Worm (Caenorhabditis elegans): ENCODE data around the gene ilys-3.
A peak's percentile ranks its signal among the peaks of the same experiment; 100 is the strongest.

The ilys-3 gene

ce11 chrIV:2464156-2464555 is at the start of gene ilys-3:
Gene ilys-3, plus strand, starts transcription at chrIV:2464456.
- no peak for TF ChIP-seq ceh-32 (tag; optimal IDR thresholded peaks at IDR 0.05; ENCODE audit: poor library complexity)
- TF ChIP-seq rbr-2 (tag; optimal IDR thresholded peaks at IDR 0.05): no peak
- TF ChIP-seq tag-97 (GFP tag; IDR thresholded peaks at IDR 0.05): no peak
- no peak for TF ChIP-seq nhr-42 (GFP tag; IDR thresholded peaks at IDR 0.05)
- no peak for TF ChIP-seq F10B5.3 (tag; optimal IDR thresholded peaks at IDR 0.05)
- no peak for TF ChIP-seq nhr-111 (GFP tag; optimal IDR thresholded peaks at IDR 0.05)
- no peak for TF ChIP-seq zip-11 (GFP tag; IDR thresholded peaks at IDR 0.05)
- no peak for TF ChIP-seq set-16 (GFP tag; IDR thresholded peaks at IDR 0.05)
- TF ChIP-seq mes-2 (tag; optimal IDR thresholded peaks at IDR 0.05; ENCODE audit: poor library complexity, severe bottlenecking): no peak
- no peak for TF ChIP-seq fos-1 (tag; optimal IDR thresholded peaks at IDR 0.05)
- TF ChIP-seq mdl-1 (tag; optimal IDR thresholded peaks at IDR 0.05): no peak
- no peak for TF ChIP-seq lin-13 (GFP tag; optimal IDR thresholded peaks at IDR 0.05)
- no peak for TF ChIP-seq hlh-30 (tag; optimal IDR thresholded peaks at IDR 0.05; ENCODE audit: insufficient read depth)
- no peak for TF ChIP-seq F37D6.2 (tag; optimal IDR thresholded peaks at IDR 0.05)
- no peak for TF ChIP-seq hif-1 (tag; optimal IDR thresholded peaks at IDR 0.05)
- no peak for TF ChIP-seq lin-38 (GFP tag; IDR thresholded peaks at IDR 0.05)
- TF ChIP-seq daf-12 (tag; optimal IDR thresholded peaks at IDR 0.05): no peak
- TF ChIP-seq nhr-28 (tag; optimal IDR thresholded peaks at IDR 0.05): no peak

DNA sequence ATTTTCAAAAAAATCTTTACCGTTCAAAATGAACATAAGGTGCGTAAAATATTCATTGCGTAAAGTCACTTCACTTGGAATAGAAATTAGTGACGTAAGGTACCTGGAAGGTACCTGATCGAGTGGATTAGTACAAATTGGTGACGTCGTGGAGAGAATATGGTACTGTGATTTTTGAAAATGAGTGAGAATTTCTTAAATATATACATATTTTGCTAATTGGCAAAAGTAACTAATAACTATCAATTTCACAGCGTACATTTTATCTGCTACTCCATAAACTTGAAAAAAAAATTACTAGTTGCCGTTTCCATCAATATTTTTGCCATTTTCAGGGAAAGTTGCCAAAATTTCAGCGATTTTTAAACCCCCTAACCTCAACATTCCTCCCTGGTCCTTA is 47.5 kb upstream of the ilys-3 start:
- TF ChIP-seq aha-1 (tag) (peak; percentile 76), nhr-28 (tag; optimal IDR thresholded peaks at IDR 0.05) (no peak), unc-62 (GFP tag; optimal IDR thresholded peaks at IDR 0.05 in 1 of 2) (peak in 1 of 2 experiments; percentile 43), unc-62 (tag; optimal IDR thresholded peaks at IDR 0.05) (no peak)

- TF ChIP-seq set-16 (GFP tag; IDR thresholded peaks at IDR 0.05) (no peak), Y48G9A.11 (GFP tag; IDR thresholded peaks at IDR 0.05) (no peak), ceh-20 (GFP tag; IDR thresholded peaks at IDR 0.05) (no peak), hlh-11 (tag; optimal IDR thresholded peaks at IDR 0.05) (no peak), attf-4 (tag; optimal IDR thresholded peaks at IDR 0.05) (no peak), fos-1 (tag; optimal IDR thresholded peaks at IDR 0.05) (no peak), zip-11 (GFP tag; IDR thresholded peaks at IDR 0.05) (no peak)
Observed at ce11 chrIV:2432693-2433092, 31.6 kb upstream of the ilys-3 start, which contains the start of gene C45G7.4. Gene C45G7.4, plus strand, starts transcription at chrIV:2432993.

DNA sequence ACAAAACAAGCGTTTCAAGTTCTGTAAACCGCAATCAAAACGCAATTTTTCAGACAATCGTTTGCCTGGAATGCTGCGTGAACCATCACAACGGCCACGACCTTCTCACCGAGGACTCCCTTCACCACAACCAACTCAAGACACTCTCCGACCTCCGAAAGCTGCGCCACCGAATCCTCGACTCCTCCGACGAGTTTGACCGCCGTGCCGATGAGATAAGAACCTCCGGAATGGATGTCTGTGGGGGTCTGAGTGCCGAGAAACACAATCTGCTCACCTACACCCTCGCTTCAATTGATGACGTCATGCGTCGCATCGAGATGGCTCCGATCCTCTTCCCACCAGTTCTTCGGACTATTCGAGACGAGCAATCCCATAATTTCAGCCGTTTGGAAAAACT is 29.9 kb upstream of the ilys-3 start:
- TF ChIP-seq hlh-11 (tag; optimal IDR thresholded peaks at IDR 0.05) (no peak), nhr-237 (tag; optimal IDR thresholded peaks at IDR 0.05) (no peak), set-16 (GFP tag; IDR thresholded peaks at IDR 0.05) (peak; percentile 68)

DNA sequence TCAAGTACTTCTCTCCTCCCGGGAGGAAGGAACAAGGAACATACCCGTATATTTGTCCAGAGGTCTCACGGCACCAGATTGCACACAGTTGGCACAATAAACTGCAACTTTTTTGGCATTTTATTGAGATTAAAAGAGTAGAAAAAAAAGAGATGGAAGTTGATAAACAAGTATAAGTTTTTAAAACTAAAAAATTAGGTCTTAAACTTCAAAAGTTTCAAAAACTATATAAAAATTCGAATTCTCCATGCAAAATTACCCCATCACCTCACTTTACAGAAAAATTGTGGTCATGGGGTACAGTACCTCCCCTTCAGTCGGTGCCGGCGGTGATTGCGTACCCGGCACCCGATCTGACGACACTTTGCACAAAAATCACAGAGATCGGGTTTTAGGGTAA is 13.0 kb upstream of the ilys-3 start, which contains the start of gene C45G7.13:
TSS of gene C45G7.13 (minus strand) at position 101 of the 400 bp plus-strand sequence.
- TF ChIP-seq lin-39 (tag; optimal IDR thresholded peaks at IDR 0.05) (no peak), ceh-20 (GFP tag; IDR thresholded peaks at IDR 0.05) (no peak), daf-12 (tag; optimal IDR thresholded peaks at IDR 0.05) (no peak), ceh-62 (tag; optimal IDR thresholded peaks at IDR 0.05) (no peak), T26A8.4 (GFP tag; IDR thresholded peaks at IDR 0.05) (no peak), aly-2 (tag; optimal IDR thresholded peaks at IDR 0.05) (no peak), ceh-32 (tag; optimal IDR thresholded peaks at IDR 0.05; ENCODE audit: poor library complexity) (no peak), lim-7 (GFP tag; IDR thresholded peaks at IDR 0.05) (no peak), daf-19 (GFP tag; conservative IDR thresholded peaks at IDR 0.05) (no peak), T20F7.1 (GFP tag; optimal IDR thresholded peaks at IDR 0.05) (no peak), rbr-2 (tag; optimal IDR thresholded peaks at IDR 0.05) (no peak), ceh-44 (GFP tag; IDR thresholded peaks at IDR 0.05) (no peak), F49E8.2 (tag; optimal IDR thresholded peaks at IDR 0.05; ENCODE audit: borderline replicate concordance) (no peak), lin-13 (GFP tag; optimal IDR thresholded peaks at IDR 0.05) (no peak), nhr-48 (tag; optimal IDR thresholded peaks at IDR 0.05) (no peak), arid-1 (GFP tag; conservative IDR thresholded peaks at IDR 0.05) (no peak)

Measured in whole organism, L4 larva.